Fruit fly (Drosophila melanogaster): Measurements from ENCODE around the gene CG1265.

The CG1265 gene

dm6 chr3L:4269920-4270319, 15.3 kb downstream of the CG1265 start:
- TF ChIP-seq ttk (optimal IDR thresholded peaks at IDR 0.05) = no peak
- TF ChIP-seq insv (optimal IDR thresholded peaks at IDR 0.05) = no peak
- no peak for TF ChIP-seq h (optimal IDR thresholded peaks at IDR 0.05)
- no peak for TF ChIP-seq Sin3A (optimal IDR thresholded peaks at IDR 0.05)
- no peak for TF ChIP-seq psq (optimal IDR thresholded peaks at IDR 0.05)
- no peak for TF ChIP-seq Myc (optimal IDR thresholded peaks at IDR 0.05)

- no peak for TF ChIP-seq insv (optimal IDR thresholded peaks at IDR 0.05)
- no peak for TF ChIP-seq Sin3A (optimal IDR thresholded peaks at IDR 0.05)
- no peak for TF ChIP-seq ttk (optimal IDR thresholded peaks at IDR 0.05)
- no peak for TF ChIP-seq Myc (optimal IDR thresholded peaks at IDR 0.05)
- no peak for TF ChIP-seq h (optimal IDR thresholded peaks at IDR 0.05)
- TF ChIP-seq psq (optimal IDR thresholded peaks at IDR 0.05) = no peak
These were observed 16.6 kb downstream of the CG1265 start for dm6 chr3L:4270949-4271827.

dm6 chr3L:4272167-4272773, 17.7 kb downstream of the CG1265 start:
- TF ChIP-seq Sin3A (optimal IDR thresholded peaks at IDR 0.05) (no peak), Myc (optimal IDR thresholded peaks at IDR 0.05) (no peak), insv (optimal IDR thresholded peaks at IDR 0.05) (no peak), h (optimal IDR thresholded peaks at IDR 0.05) (no peak), psq (optimal IDR thresholded peaks at IDR 0.05) (no peak), ttk (optimal IDR thresholded peaks at IDR 0.05) (no peak)

dm6 chr3L:4277796-4278195, 23.2 kb downstream of the CG1265 start, which contains the start of gene Ctl1:
Ctl1 (plus strand) TSS chr3L:4277962.
- TF ChIP-seq Sin3A (optimal IDR thresholded peaks at IDR 0.05) (no peak), insv (optimal IDR thresholded peaks at IDR 0.05) (no peak), Myc (optimal IDR thresholded peaks at IDR 0.05) (no peak), h (optimal IDR thresholded peaks at IDR 0.05) (no peak), ttk (optimal IDR thresholded peaks at IDR 0.05) (no peak), psq (optimal IDR thresholded peaks at IDR 0.05) (no peak)

- TF ChIP-seq Myc (optimal IDR thresholded peaks at IDR 0.05) (no peak), h (optimal IDR thresholded peaks at IDR 0.05) (no peak), ttk (optimal IDR thresholded peaks at IDR 0.05) (no peak), psq (optimal IDR thresholded peaks at IDR 0.05) (no peak), insv (optimal IDR thresholded peaks at IDR 0.05) (no peak), Sin3A (optimal IDR thresholded peaks at IDR 0.05) (no peak)
These were observed 28.1 kb downstream of the CG1265 start, which contains the start of gene CG11583 for dm6 chr3L:4282627-4283026. CG11583 (minus strand) TSS chr3L:4282817.

dm6 chr3L:4283428-4284089, 29.0 kb downstream of the CG1265 start, which contains the start of the genes srw and CG1316:
srw (minus strand) TSS chr3L:4283478.
CG1316 (plus strand) TSS chr3L:4283851.
- TF ChIP-seq Myc (optimal IDR thresholded peaks at IDR 0.05) (no peak), h (optimal IDR thresholded peaks at IDR 0.05) (no peak), Sin3A (optimal IDR thresholded peaks at IDR 0.05) (no peak), psq (optimal IDR thresholded peaks at IDR 0.05) (no peak), ttk (optimal IDR thresholded peaks at IDR 0.05) (no peak), insv (optimal IDR thresholded peaks at IDR 0.05) (no peak)

- TF ChIP-seq insv (optimal IDR thresholded peaks at IDR 0.05) (no peak), psq (optimal IDR thresholded peaks at IDR 0.05) (no peak), ttk (optimal IDR thresholded peaks at IDR 0.05) (no peak), h (optimal IDR thresholded peaks at IDR 0.05) (no peak), Sin3A (optimal IDR thresholded peaks at IDR 0.05) (no peak), Myc (optimal IDR thresholded peaks at IDR 0.05) (no peak)
These were observed 32.2 kb downstream of the CG1265 start, which contains the start of gene TfIIEbeta for dm6 chr3L:4286784-4287183. TfIIEbeta (plus strand) TSS chr3L:4287038.

dm6 chr3L:4288591-4289056, 34.0 kb downstream of the CG1265 start, which contains the start of gene Hexo1:
Hexo1 (plus strand) TSS chr3L:4288641.
- TF ChIP-seq psq (optimal IDR thresholded peaks at IDR 0.05) = no peak
- no peak for TF ChIP-seq Sin3A (optimal IDR thresholded peaks at IDR 0.05)
- no peak for TF ChIP-seq insv (optimal IDR thresholded peaks at IDR 0.05)
- TF ChIP-seq h (optimal IDR thresholded peaks at IDR 0.05) = no peak
- no peak for TF ChIP-seq Myc (optimal IDR thresholded peaks at IDR 0.05)
- no peak for TF ChIP-seq ttk (optimal IDR thresholded peaks at IDR 0.05)

- TF ChIP-seq ttk (optimal IDR thresholded peaks at IDR 0.05) (no peak), insv (optimal IDR thresholded peaks at IDR 0.05) (no peak), h (optimal IDR thresholded peaks at IDR 0.05) (no peak)
These were observed 37.6 kb downstream of the CG1265 start, which contains the start of the genes CG15012 and Fdx2 for dm6 chr3L:4292120-4292697. CG15012 (minus strand) TSS chr3L:4292246. Fdx2 (plus strand) TSS chr3L:4292482.

dm6 chr3L:4293304-4293703, 38.7 kb downstream of the CG1265 start:
- TF ChIP-seq h (optimal IDR thresholded peaks at IDR 0.05) (no peak), psq (optimal IDR thresholded peaks at IDR 0.05) (no peak), insv (optimal IDR thresholded peaks at IDR 0.05) (no peak), Myc (optimal IDR thresholded peaks at IDR 0.05) (no peak), ttk (optimal IDR thresholded peaks at IDR 0.05) (no peak), Sin3A (optimal IDR thresholded peaks at IDR 0.05) (no peak)

dm6 chr3L:4293711-4294110, 39.1 kb downstream of the CG1265 start:
- no peak for TF ChIP-seq insv (optimal IDR thresholded peaks at IDR 0.05)
- TF ChIP-seq psq (optimal IDR thresholded peaks at IDR 0.05) = no peak
- no peak for TF ChIP-seq Sin3A (optimal IDR thresholded peaks at IDR 0.05)
- TF ChIP-seq ttk (optimal IDR thresholded peaks at IDR 0.05) = no peak
- TF ChIP-seq Myc (optimal IDR thresholded peaks at IDR 0.05) = no peak
- TF ChIP-seq h (optimal IDR thresholded peaks at IDR 0.05) = no peak
